Fruit fly (Drosophila melanogaster) Kc167 (cell line): ENCODE measurements around the gene crol.

Source experiments
- Myc ChIP-seq: fragments of >200 bp; optimal IDR thresholded peaks from 2 replicates; lab custom pipeline; 2017; ENCODE audit warnings: missing external identifiers
- Sin3A ChIP-seq: fragments of >200 bp; optimal IDR thresholded peaks from 2 replicates; lab custom pipeline; 2018; ENCODE audit warnings: missing external identifiers
- h ChIP-seq: fragments of >200 bp; optimal IDR thresholded peaks from 3 replicates; lab custom pipeline; 2018; ENCODE audit warnings: missing external identifiers
- insv ChIP-seq: fragments of >200 bp; optimal IDR thresholded peaks from 3 replicates; lab custom pipeline; 2018; ENCODE audit warnings: missing external identifiers
- psq ChIP-seq: fragments of >200 bp; optimal IDR thresholded peaks from 2 replicates; lab custom pipeline; 2017; ENCODE audit warnings: missing external identifiers
- ttk ChIP-seq: sonication (Bioruptor generic); optimal IDR thresholded peaks from 2 replicates; lab custom pipeline; 2017; ENCODE audit warnings: missing external identifiers

DNA sequence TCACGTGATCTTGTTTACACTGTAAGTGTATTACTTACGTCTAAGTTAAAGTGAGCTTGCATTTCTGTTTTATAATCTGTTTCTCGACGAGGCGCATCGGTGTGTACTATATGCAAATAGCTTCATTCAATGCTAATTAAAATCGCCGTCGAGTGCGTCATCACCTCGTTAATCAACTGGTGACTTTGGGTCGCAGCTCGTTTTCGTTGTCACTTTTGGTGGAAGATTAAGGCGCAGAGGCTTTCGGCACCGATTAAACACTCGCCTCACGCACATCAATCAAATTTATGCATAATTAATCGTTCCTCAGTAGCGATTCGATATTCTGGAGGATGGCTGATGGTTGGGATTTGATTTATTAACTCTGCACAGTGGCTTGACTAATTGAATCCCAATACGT lies 35.0 kb upstream of the crol start:
- TF ChIP-seq psq (lab: Kevin White, UChicago) (no peak), h (lab: Kevin White, UChicago) (no peak), Sin3A (no peak), ttk (lab: Kevin White, UChicago) (no peak), insv (no peak), Myc (lab: Kevin White, UChicago) (no peak)
